Fruit fly (Drosophila melanogaster) whole organism, adult: ENCODE measurements around the gene CG12177.
A peak's percentile ranks its signal among the peaks of the same experiment; 100 is the strongest.

ENCODE experiments used
- CG11617 ChIP-seq: fragments of 200-800 bp; sonication (Bioruptor generic); optimal IDR thresholded peaks from 2 replicates; lab custom pipeline; 2017; ENCODE audit warnings: mild to moderate bottlenecking, missing biosample characterization, missing genetic modification reagents, missing genetic modification characterization
- CG14711 ChIP-seq: fragments of 200-800 bp; sonication (Bioruptor generic); optimal IDR thresholded peaks from 2 replicates; lab custom pipeline; 2018; ENCODE audit warnings: missing biosample characterization, mild to moderate bottlenecking, missing genetic modification characterization, moderate library complexity
- CG7045 ChIP-seq: fragments of 200-800 bp; sonication (Bioruptor generic); optimal IDR thresholded peaks from 2 replicates; lab custom pipeline; 2017; ENCODE audit warnings: missing biosample characterization, mild to moderate bottlenecking, missing genetic modification characterization
- Clk ChIP-seq: fragments of 200-800 bp; sonication (Bioruptor generic); optimal IDR thresholded peaks from 2 replicates; lab custom pipeline; 2017; ENCODE audit warnings: missing biosample characterization, missing genetic modification characterization
- Crg-1 ChIP-seq: fragments of 200-800 bp; sonication (Bioruptor generic); optimal IDR thresholded peaks from 2 replicates; lab custom pipeline; 2016; ENCODE audit warnings: missing biosample characterization, missing genetic modification characterization
- Hr96 ChIP-seq: fragments of 200-800 bp; sonication (Bioruptor generic); optimal IDR thresholded peaks from 2 replicates; lab custom pipeline; 2016; ENCODE audit warnings: missing biosample characterization, missing genetic modification characterization
- Mnt ChIP-seq: fragments of 200-800 bp; sonication (Bioruptor generic); optimal IDR thresholded peaks from 2 replicates; lab custom pipeline; 2016; ENCODE audit warnings: missing biosample characterization, mild to moderate bottlenecking, missing genetic modification characterization
- cic ChIP-seq: fragments of 200-800 bp; sonication (Bioruptor generic); optimal IDR thresholded peaks from 2 replicates; lab custom pipeline; 2017; ENCODE audit warnings: missing biosample characterization, mild to moderate bottlenecking, missing genetic modification characterization, moderate library complexity
- kay ChIP-seq: fragments of 200-800 bp; sonication (Bioruptor generic); peaks from one replicate; lab custom pipeline; 2016; ENCODE audit warnings: missing biosample characterization, missing genetic modification characterization, borderline replicate concordance
- ovo ChIP-seq: fragments of 200-800 bp; sonication (Bioruptor generic); optimal IDR thresholded peaks from 2 replicates; lab custom pipeline; 2016; ENCODE audit warnings: missing biosample characterization, missing genetic modification characterization
- pad ChIP-seq: fragments of 200-800 bp; sonication (Bioruptor generic); optimal IDR thresholded peaks from 3 replicates; lab custom pipeline; 2017; ENCODE audit warnings: missing biosample characterization, missing genetic modification characterization, mild to moderate bottlenecking, moderate library complexity, missing genetic modification reagents
- tj ChIP-seq: fragments of 200-800 bp; sonication (Bioruptor generic); optimal IDR thresholded peaks from 3 replicates; lab custom pipeline; 2017; ENCODE audit warnings: missing biosample characterization, mild to moderate bottlenecking, missing genetic modification characterization, moderate library complexity

DNA sequence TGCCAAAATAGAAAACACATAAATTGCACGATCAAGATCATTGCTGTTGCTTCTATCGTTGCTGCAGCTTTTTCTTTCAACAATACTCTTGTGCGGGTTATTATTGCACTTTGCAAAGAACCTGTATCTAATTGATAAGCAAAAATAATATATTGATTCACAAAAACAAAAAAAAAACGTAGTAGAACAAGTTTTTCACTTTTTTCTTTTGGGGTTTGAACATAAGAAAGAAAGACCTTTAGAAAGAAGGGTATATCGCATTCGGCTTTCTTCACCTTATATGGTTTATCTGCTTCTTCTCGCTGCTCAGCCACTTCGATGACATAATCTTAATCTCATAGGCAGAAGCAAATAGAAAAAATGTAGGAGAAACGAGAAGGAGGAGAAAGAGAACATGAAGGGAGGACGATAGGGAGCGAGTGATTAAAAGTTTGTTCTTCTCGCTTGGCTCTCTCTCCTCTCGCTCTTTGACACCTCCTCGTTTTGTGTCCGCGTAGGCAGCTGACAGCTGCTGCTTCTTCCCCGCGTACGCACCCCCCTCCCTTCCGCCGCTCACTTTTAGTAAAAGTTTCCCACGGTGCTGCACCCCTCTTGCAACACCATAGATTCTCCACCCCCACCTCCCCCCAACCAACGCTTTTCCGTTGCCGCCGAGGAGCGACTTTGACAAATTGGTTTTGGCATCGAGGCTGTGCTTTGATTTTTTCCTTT, 18.6 kb upstream of the CG12177 start:
- TF ChIP-seq Clk (GFP tag; lab: Kevin White, UChicago) (no peak), kay (GFP tag; lab: Kevin White, UChicago) (no peak), Crg-1 (GFP tag; lab: Kevin White, UChicago) (no peak), Mnt (GFP tag; lab: Kevin White, UChicago) (no peak), Hr96 (GFP tag; lab: Kevin White, UChicago) (no peak), CG14711 (tag; lab: Kevin White, UChicago) (peak; percentile 8), ovo (GFP tag; lab: Kevin White, UChicago) (no peak), cic (GFP tag; lab: Kevin White, UChicago) (no peak), pad (GFP tag; lab: Kevin White, UChicago) (no peak), tj (GFP tag; lab: Kevin White, UChicago) (no peak), CG7045 (GFP tag; lab: Kevin White, UChicago) (no peak), CG11617 (GFP tag; lab: Kevin White, UChicago) (no peak)
